Worm (Caenorhabditis elegans): ENCODE results near the gene cbd-1.

DNA sequence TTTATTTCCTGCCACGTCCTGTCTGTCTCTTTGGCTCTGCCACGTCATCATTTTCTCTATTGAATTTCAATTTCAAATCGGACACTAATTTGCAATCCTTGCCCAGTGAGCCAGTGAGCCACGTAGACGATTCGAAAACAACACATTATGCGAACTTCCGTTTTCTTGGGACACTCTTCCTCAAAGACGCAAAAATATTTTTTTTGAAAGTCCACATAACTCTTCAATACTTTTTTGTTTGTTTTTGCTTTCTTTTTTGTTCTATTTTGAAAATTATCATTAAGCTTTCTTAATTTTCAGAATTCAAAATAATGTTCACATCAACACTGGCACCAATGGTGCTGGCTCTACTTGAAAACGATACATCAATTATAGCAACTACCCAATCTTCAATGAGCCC, 21.5 kb downstream of the cbd-1 start, which contains the start of gene tag-89:
- no peak for TF ChIP-seq snpc-1.1 (tag; optimal IDR thresholded peaks at IDR 0.05; ENCODE audit: insufficient read depth)
- no peak for TF ChIP-seq hsf-1 (GFP tag; IDR thresholded peaks at IDR 0.05)
- no peak for TF ChIP-seq efl-1 (GFP tag; optimal IDR thresholded peaks at IDR 0.05)
- no peak for TF ChIP-seq ekl-4 (GFP tag; IDR thresholded peaks at IDR 0.05)
- no peak for TF ChIP-seq F33H1.4 (GFP tag; IDR thresholded peaks at IDR 0.05)
- no peak for TF ChIP-seq unc-130 (GFP tag; optimal IDR thresholded peaks at IDR 0.05)
- no peak for TF ChIP-seq ceh-40 (GFP tag; IDR thresholded peaks at IDR 0.05)
- TF ChIP-seq ztf-18 (tag; optimal IDR thresholded peaks at IDR 0.05), result no peak
- no peak for TF ChIP-seq Y56A3A.18 (GFP tag; IDR thresholded peaks at IDR 0.05)
- TF ChIP-seq ztf-28 (GFP tag; IDR thresholded peaks at IDR 0.05), result no peak
- no peak for TF ChIP-seq ets-4 (GFP tag; optimal IDR thresholded peaks at IDR 0.05)
